Fruit fly (Drosophila melanogaster): ENCODE data around the gene Acbp2.

DNA sequence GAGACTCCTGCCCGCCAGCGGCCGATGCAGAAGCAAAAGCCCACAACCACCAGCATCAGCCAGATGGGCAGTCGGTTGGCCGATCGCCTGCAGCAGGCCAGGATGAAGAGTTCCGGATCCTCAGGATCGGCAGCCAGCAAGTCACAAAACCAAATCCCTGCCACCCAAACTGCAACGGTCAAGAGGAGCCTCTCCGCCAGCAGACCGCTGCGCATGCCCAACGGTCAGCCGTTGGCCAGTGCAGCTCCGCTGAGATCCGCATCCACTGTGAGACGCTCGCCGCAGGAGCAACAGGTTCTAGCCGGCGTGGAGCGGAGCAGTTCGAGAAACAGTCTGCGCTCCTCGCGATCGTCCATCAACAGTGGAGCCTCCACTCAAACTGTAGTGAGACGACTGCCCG lies 9.5 kb upstream of the Acbp2 start:
- TF ChIP-seq CG15514 (GFP tag; optimal IDR thresholded peaks at IDR 0.05) (no peak), HLHmδ (GFP tag; optimal IDR thresholded peaks at IDR 0.05) (no peak), CG10321 (GFP tag; IDR thresholded peaks at IDR 0.05) (no peak), lov (optimal IDR thresholded peaks at IDR 0.05) (no peak), lov (GFP tag; IDR thresholded peaks at IDR 0.05) (no peak), Sry-β (GFP tag; optimal IDR thresholded peaks at IDR 0.05) (no peak), CG1792 (GFP tag; optimal IDR thresholded peaks at IDR 0.05) (no peak), CG12299 (tag; optimal IDR thresholded peaks at IDR 0.05) (no peak), ssp (GFP tag; IDR thresholded peaks at IDR 0.05) (no peak), Hr39 (optimal IDR thresholded peaks at IDR 0.05) (no peak)
